Worm (Caenorhabditis elegans) whole organism, L1 larva: Measurements from ENCODE around the gene K09D9.14.

ENCODE experiments used
- C04F5.9 ChIP-seq: sonication (generic microtip); optimal IDR thresholded peaks from 2 replicates; lab custom pipeline; 2016; ENCODE audit warnings: missing genetic modification characterization, missing compliant biosample characterization
- C34B4.2 ChIP-seq: sonication (generic microtip); optimal IDR thresholded peaks from 2 replicates; lab custom pipeline; 2017; ENCODE audit warnings: mild to moderate bottlenecking, missing genetic modification characterization, missing compliant biosample characterization
- F16B12.6 ChIP-seq: fragments of 150-350 bp; optimal IDR thresholded peaks from 2 replicates; lab custom pipeline; 2014; ENCODE audit warnings: missing biosample characterization, missing genetic modification characterization
- aha-1 ChIP-seq: fragments of 150-350 bp; optimal IDR thresholded peaks from 2 replicates; lab custom pipeline; 2014; ENCODE audit warnings: missing biosample characterization, missing genetic modification characterization
- ama-1 ChIP-seq: fragments of 150-350 bp; optimal IDR thresholded peaks from 2 replicates; lab custom pipeline; 2014
- ceh-88 ChIP-seq: fragments of 200-800 bp; sonication (Bioruptor generic); IDR thresholded peaks from 2 replicates; pipeline ENCODE4 v1.3.6; 2022; ENCODE audit warnings: missing genetic modification characterization, missing compliant biosample characterization
- ces-1 ChIP-seq: fragments of 150-350 bp; optimal IDR thresholded peaks from 2 replicates; lab custom pipeline; 2014; ENCODE audit warnings: missing biosample characterization, missing genetic modification reagents, missing genetic modification characterization
- dpl-1 ChIP-seq, 3 experiments: fragments of 150-350 bp in 2 of 3; sonication (generic microtip) in 1 of 3; optimal IDR thresholded peaks; 2 replicates each; lab custom pipeline; 2014 to 2017; ENCODE audit warnings: missing biosample characterization in 3 of 3, missing genetic modification characterization in 3 of 3, missing genetic modification reagents in 3 of 3
- dsc-1 ChIP-seq: sonication (generic microtip); optimal IDR thresholded peaks from 2 replicates; lab custom pipeline; 2016; ENCODE audit warnings: mild to moderate bottlenecking, missing genetic modification characterization, missing compliant biosample characterization
- efl-1 ChIP-seq, 4 experiments: fragments of 150-350 bp; optimal IDR thresholded peaks in 3 of 4; peaks in 1 of 4; 1 replicate in 1 of 4; 2 replicates in 3 of 4; lab custom pipeline; 2014; ENCODE audit warnings: missing biosample characterization in 2 of 4, missing genetic modification characterization in 2 of 4, missing genetic modification reagents in 2 of 4
- egl-13 ChIP-seq: sonication (generic microtip); optimal IDR thresholded peaks from 2 replicates; lab custom pipeline; 2016; ENCODE audit warnings: missing genotype, missing genetic modification reagents, missing genetic modification characterization, missing compliant biosample characterization
- fkh-8 ChIP-seq: sonication (generic microtip); optimal IDR thresholded peaks from 2 replicates; lab custom pipeline; 2016; ENCODE audit warnings: mild to moderate bottlenecking, missing genetic modification characterization, missing compliant biosample characterization
- fos-1 ChIP-seq: fragments of 150-350 bp; optimal IDR thresholded peaks from 2 replicates; lab custom pipeline; 2014; ENCODE audit warnings: missing biosample characterization, missing genetic modification characterization
- grh-1 ChIP-seq: fragments of 200-800 bp; sonication (Bioruptor generic); IDR thresholded peaks from 2 replicates; pipeline ENCODE4 v1.3.6; 2022; ENCODE audit warnings: missing genetic modification reagents, missing genetic modification characterization, missing compliant biosample characterization
- hpl-2 ChIP-seq: fragments of 150-350 bp; optimal IDR thresholded peaks from 2 replicates; lab custom pipeline; 2014; ENCODE audit warnings: missing biosample characterization, missing genetic modification reagents, missing genetic modification characterization
- isw-1 ChIP-seq: fragments of 200-800 bp; sonication (Bioruptor generic); IDR thresholded peaks from 2 replicates; pipeline ENCODE4 v1.3.6; 2022; ENCODE audit warnings: missing genetic modification characterization, missing compliant biosample characterization
- jun-1 ChIP-seq: fragments of 150-350 bp; optimal IDR thresholded peaks from 2 replicates; lab custom pipeline; 2014; ENCODE audit warnings: missing biosample characterization, missing genetic modification reagents, missing genetic modification characterization
- lin-35 ChIP-seq, 2 experiments: fragments of 150-350 bp; optimal IDR thresholded peaks; 2 replicates each; lab custom pipeline; 2014; ENCODE audit warnings: missing biosample characterization in 2 of 2, missing genetic modification characterization in 2 of 2, missing genetic modification reagents in 2 of 2
- lsy-2 ChIP-seq, 2 experiments: fragments of 150-350 bp; optimal IDR thresholded peaks; 2 replicates each; lab custom pipeline; 2014; ENCODE audit warnings: missing biosample characterization in 2 of 2, missing genetic modification characterization in 2 of 2
- mab-9 ChIP-seq: fragments of 200-800 bp; sonication (Bioruptor generic); IDR thresholded peaks from 2 replicates; pipeline ENCODE4 v1.3.6; 2022; ENCODE audit warnings: missing genetic modification reagents, missing genetic modification characterization, missing compliant biosample characterization
- mep-1 ChIP-seq: fragments of 150-350 bp; optimal IDR thresholded peaks from 2 replicates; lab custom pipeline; 2014; ENCODE audit warnings: missing biosample characterization, missing genetic modification characterization
- nhr-12 ChIP-seq: sonication (generic microtip); optimal IDR thresholded peaks from 2 replicates; lab custom pipeline; 2017; ENCODE audit warnings: missing biosample characterization, missing genetic modification characterization
- nhr-19 ChIP-seq: fragments of 200-800 bp; sonication (Bioruptor generic); conservative IDR thresholded peaks from 2 replicates; pipeline ENCODE4 v1.3.6; 2022; ENCODE audit warnings: missing genetic modification characterization, missing compliant biosample characterization
- nhr-20 ChIP-seq: sonication (generic microtip); optimal IDR thresholded peaks from 2 replicates; lab custom pipeline; 2016; ENCODE audit warnings: mild to moderate bottlenecking, missing genetic modification characterization, missing compliant biosample characterization
- nhr-237 ChIP-seq: fragments of 150-350 bp; optimal IDR thresholded peaks from 2 replicates; lab custom pipeline; 2014; ENCODE audit warnings: missing biosample characterization, missing genetic modification characterization
- nhr-47 ChIP-seq: sonication (generic microtip); optimal IDR thresholded peaks from 2 replicates; lab custom pipeline; 2016; ENCODE audit warnings: mild to moderate bottlenecking, missing genetic modification characterization, moderate library complexity, missing compliant biosample characterization
- nhr-71 ChIP-seq: sonication (generic microtip); optimal IDR thresholded peaks from 2 replicates; lab custom pipeline; 2016; ENCODE audit warnings: mild to moderate bottlenecking, missing genetic modification characterization, moderate library complexity, missing compliant biosample characterization
- nhr-85 ChIP-seq: sonication (generic microtip); peaks from one replicate; lab custom pipeline; 2016; ENCODE audit warnings: missing genetic modification characterization, inconsistent platforms, missing compliant biosample characterization
- rnt-1 ChIP-seq: sonication (generic microtip); optimal IDR thresholded peaks from 2 replicates; lab custom pipeline; 2016; ENCODE audit warnings: mild to moderate bottlenecking, missing genetic modification characterization, moderate library complexity, missing compliant biosample characterization
- swsn-7 ChIP-seq: sonication (generic microtip); optimal IDR thresholded peaks from 2 replicates; lab custom pipeline; 2016; ENCODE audit warnings: missing genetic modification characterization, missing compliant biosample characterization
- unc-30 ChIP-seq: sonication (generic microtip); optimal IDR thresholded peaks from 2 replicates; lab custom pipeline; 2017; ENCODE audit warnings: missing biosample characterization, missing genetic modification characterization
- unc-86 ChIP-seq: sonication (generic microtip); optimal IDR thresholded peaks from 2 replicates; lab custom pipeline; 2016; ENCODE audit warnings: missing genetic modification characterization, missing compliant biosample characterization
- unc-98 ChIP-seq: fragments of 200-800 bp; sonication (Bioruptor generic); IDR thresholded peaks from 2 replicates; pipeline ENCODE4 v1.3.6; 2022; ENCODE audit warnings: missing genetic modification characterization, missing compliant biosample characterization
- xbp-1 ChIP-seq: sonication (generic microtip); optimal IDR thresholded peaks from 2 replicates; lab custom pipeline; 2016; ENCODE audit warnings: missing genetic modification characterization, missing compliant biosample characterization
- ztf-4 ChIP-seq: fragments of 150-350 bp; optimal IDR thresholded peaks from 2 replicates; lab custom pipeline; 2014; ENCODE audit warnings: missing biosample characterization, missing genetic modification characterization

Gene K09D9.14

DNA sequence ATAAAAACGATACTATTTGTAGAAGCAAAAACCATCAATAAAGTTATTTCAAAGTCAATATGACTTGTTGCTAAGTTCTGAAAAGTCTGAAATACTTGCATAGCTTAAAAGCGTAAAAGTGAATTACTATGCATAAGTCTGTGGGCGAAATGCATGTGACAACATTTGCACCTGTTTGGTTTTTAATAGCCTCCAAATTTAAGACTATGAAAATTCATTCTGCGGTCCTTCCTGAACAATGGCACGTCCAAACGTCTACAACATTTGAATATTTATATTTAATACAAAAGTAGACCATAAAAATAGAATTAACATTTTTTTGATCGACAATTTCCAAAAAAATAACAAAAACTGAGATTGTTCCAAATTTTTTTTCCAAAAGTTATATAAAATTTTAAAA lies at the start of gene K09D9.14:
Gene K09D9.14 (minus strand): TSS at position 101 of the 400 bp plus-strand sequence.
- TF ChIP-seq unc-30 (tag; lab: Kevin White, UChicago), result no peak
- TF ChIP-seq ztf-4 (tag; lab: Kevin White, UChicago), result no peak
- TF ChIP-seq fkh-8, result no peak
- no peak for TF ChIP-seq mab-9 (GFP tag; lab: Robert Waterston, UW)
- no peak for TF ChIP-seq C34B4.2 (tag; lab: Kevin White, UChicago)
- no peak for TF ChIP-seq F16B12.6
- no peak for TF ChIP-seq egl-13 (tag; lab: Kevin White, UChicago)
- no peak for TF ChIP-seq mep-1 (tag; lab: Kevin White, UChicago)
- no peak for TF ChIP-seq aha-1
- TF ChIP-seq fos-1, result no peak
- no peak for TF ChIP-seq isw-1 (GFP tag; lab: Robert Waterston, UW)
- TF ChIP-seq nhr-237 (tag; lab: Kevin White, UChicago), result no peak
- TF ChIP-seq ces-1 (GFP tag; lab: Kevin White, UChicago), result no peak
- TF ChIP-seq jun-1 (tag; lab: Kevin White, UChicago), result no peak
- TF ChIP-seq C04F5.9 (tag; lab: Kevin White, UChicago), result no peak
- TF ChIP-seq hpl-2 (GFP tag; lab: Kevin White, UChicago), result no peak

- TF ChIP-seq efl-1 (optimal IDR thresholded peaks at IDR 0.05; lab: Kevin White, UChicago) (peak in 1 of 2 experiments; percentile 68), efl-1 (GFP tag; optimal IDR thresholded peaks at IDR 0.05 in 1 of 2; lab: Kevin White, UChicago) (peak; percentile 57 to 95), dpl-1 (GFP tag; optimal IDR thresholded peaks at IDR 0.05; lab: Kevin White, UChicago) (peak in 1 of 3 experiments; percentile 36)
Measured at ce11 chrV:4067876-4068275, 46.2 kb upstream of the K09D9.14 start.

ce11 chrV:4066143-4066542 lies 44.5 kb upstream of the K09D9.14 start:
- TF ChIP-seq lsy-2 (tag; optimal IDR thresholded peaks at IDR 0.05; lab: Kevin White, UChicago), result peak in 1 of 2 experiments; percentile 13

DNA sequence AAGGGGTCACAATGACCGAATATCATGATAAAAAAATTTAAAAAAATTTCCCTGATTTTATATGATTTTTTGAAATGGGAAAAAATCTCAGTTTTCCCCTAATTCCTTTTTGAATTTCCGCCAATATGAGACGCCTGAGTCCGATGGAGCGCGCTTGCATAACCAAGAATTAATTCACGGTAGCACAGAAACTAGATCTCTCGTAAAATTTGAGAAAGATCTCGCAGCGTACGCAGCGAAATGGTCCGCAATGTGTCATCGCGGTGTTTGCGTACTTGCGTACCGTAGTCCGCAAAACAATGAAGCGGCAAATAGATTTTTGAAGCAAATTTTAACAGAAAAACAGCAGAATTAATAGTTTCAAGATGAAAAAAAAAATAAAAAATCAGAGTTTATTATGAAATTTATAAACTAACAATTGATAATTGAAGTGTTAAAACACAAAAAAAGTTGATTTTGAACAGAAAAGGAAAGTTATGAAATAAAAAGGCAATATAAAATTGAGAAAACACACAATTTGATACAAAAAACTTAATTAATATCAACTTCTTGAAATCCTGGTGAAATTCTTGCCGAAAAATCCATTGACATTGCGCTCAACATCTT lies 42.0 kb upstream of the K09D9.14 start:
- TF ChIP-seq fkh-8 (peak; percentile 19), nhr-47 (tag; lab: Kevin White, UChicago) (peak; percentile 73), unc-86 (tag; lab: Kevin White, UChicago) (peak; percentile 34), nhr-20 (peak; percentile 48), grh-1 (peak; percentile 86), dsc-1 (tag; lab: Kevin White, UChicago) (peak; percentile 38), mab-9 (GFP tag; lab: Robert Waterston, UW) (peak; percentile 84), lsy-2 (tag; optimal IDR thresholded peaks at IDR 0.05; lab: Kevin White, UChicago) (peak; percentile 81 to 93), isw-1 (GFP tag; lab: Robert Waterston, UW) (peak; percentile 88), F16B12.6 (peak; percentile 49), dpl-1 (GFP tag; optimal IDR thresholded peaks at IDR 0.05; lab: Kevin White, UChicago) (peak; percentile 42 to 67 (median 48)), efl-1 (optimal IDR thresholded peaks at IDR 0.05; lab: Kevin White, UChicago) (peak; percentile 62 to 75), efl-1 (GFP tag; optimal IDR thresholded peaks at IDR 0.05 in 1 of 2; lab: Kevin White, UChicago) (peak; percentile 69 to 96), nhr-19 (GFP tag; lab: Robert Waterston, UW) (peak; percentile 93), nhr-85 (tag; lab: Kevin White, UChicago) (peak; percentile 65), swsn-7 (tag; lab: Kevin White, UChicago) (peak; percentile 37), rnt-1 (tag; lab: Kevin White, UChicago) (peak; percentile 58), xbp-1 (peak; percentile 45), ceh-88 (peak; percentile 84), unc-98 (GFP tag; lab: Robert Waterston, UW) (peak; percentile 89), lin-35 (GFP tag; optimal IDR thresholded peaks at IDR 0.05; lab: Kevin White, UChicago) (peak; percentile 48 to 70)

DNA sequence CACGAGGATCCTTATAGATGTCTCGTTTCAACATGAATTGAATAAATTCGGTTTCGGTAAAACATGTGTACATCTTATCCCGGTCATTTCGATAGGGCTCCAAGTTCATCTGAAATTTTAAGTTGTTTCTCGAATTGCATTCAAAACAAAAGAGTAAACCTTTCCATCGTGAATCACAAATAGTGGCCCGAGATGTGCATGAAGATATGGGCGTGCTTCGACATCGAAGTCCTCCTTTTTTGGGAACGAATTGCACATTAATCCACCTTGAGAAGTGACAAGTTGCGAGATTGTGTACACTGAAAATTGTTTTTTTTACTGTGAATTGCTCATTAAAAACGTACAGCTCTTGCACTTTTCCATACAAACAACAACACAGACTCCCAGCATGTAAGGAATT lies 34.5 kb upstream of the K09D9.14 start:
- no peak for TF ChIP-seq nhr-85 (tag; lab: Kevin White, UChicago)
- TF ChIP-seq nhr-12 (tag; lab: Kevin White, UChicago), result no peak
- TF ChIP-seq ama-1 (lab: Kevin White, UChicago), result no peak
- TF ChIP-seq isw-1 (GFP tag; lab: Robert Waterston, UW), result no peak
- no peak for TF ChIP-seq grh-1
- no peak for TF ChIP-seq nhr-71 (tag; lab: Kevin White, UChicago)
- TF ChIP-seq, all 84 proteins: peak for 0
